Worm (Caenorhabditis elegans): ENCODE results near the gene F14F7.4.

DNA sequence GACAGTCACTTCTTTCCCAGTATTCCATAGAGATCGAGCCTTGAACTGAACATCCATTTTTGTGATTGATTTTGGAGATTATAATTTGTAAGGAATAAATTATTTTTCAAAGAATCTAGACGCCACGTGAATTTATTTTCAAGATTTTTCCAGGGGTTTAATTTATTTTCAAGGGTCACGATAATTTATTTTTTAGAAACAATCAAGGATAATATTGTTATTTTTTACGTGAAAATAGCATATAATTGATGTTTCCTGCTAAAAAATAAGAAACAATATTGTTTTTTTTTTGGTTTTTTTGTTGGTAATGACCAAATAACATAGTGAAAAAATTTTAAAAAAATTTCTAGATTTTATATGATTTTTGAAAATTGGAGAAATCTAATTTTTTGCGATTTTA is at the start of gene F14F7.4:
- TF ChIP-seq mep-1 (tag; optimal IDR thresholded peaks at IDR 0.05) (no peak), lin-13 (tag; optimal IDR thresholded peaks at IDR 0.05) (no peak), pha-4 (tag; optimal IDR thresholded peaks at IDR 0.05) (no peak), ces-1 (GFP tag; optimal IDR thresholded peaks at IDR 0.05) (no peak), tbx-8 (GFP tag; optimal IDR thresholded peaks at IDR 0.05) (no peak), elt-1 (tag; optimal IDR thresholded peaks at IDR 0.05; ENCODE audit: borderline replicate concordance, insufficient read depth) (no peak), cnd-1 (tag; optimal IDR thresholded peaks at IDR 0.05) (no peak), nhr-28 (tag; optimal IDR thresholded peaks at IDR 0.05) (no peak), lsy-2 (tag; optimal IDR thresholded peaks at IDR 0.05) (no peak), ztf-11 (tag; optimal IDR thresholded peaks at IDR 0.05) (no peak), bed-3 (GFP tag; optimal IDR thresholded peaks at IDR 0.05) (no peak), mab-5 (tag; optimal IDR thresholded peaks at IDR 0.05) (no peak), nhr-12 (tag; optimal IDR thresholded peaks at IDR 0.05) (no peak)

Measured in whole organism, mixed stage, embryonic.